Worm (Caenorhabditis elegans) whole organism, L4/young adult: ENCODE measurements around the gene C34E7.3.
A peak's percentile ranks its signal among the peaks of the same experiment; 100 is the strongest.

Experiments
- W03F9.2 ChIP-seq: fragments of 150-350 bp; optimal IDR thresholded peaks from 2 replicates; lab custom pipeline; 2014; ENCODE audit warnings: missing biosample characterization, missing genetic modification characterization
- dao-5 ChIP-seq: sonication (generic microtip); optimal IDR thresholded peaks from 2 replicates; lab custom pipeline; 2016; ENCODE audit warnings: missing genotype, missing genetic modification characterization, moderate library complexity, missing compliant biosample characterization
- him-1 ChIP-seq: sonication (generic microtip); optimal IDR thresholded peaks from 2 replicates; lab custom pipeline; 2016; ENCODE audit warnings: missing genotype, missing genetic modification reagents, missing genetic modification characterization, missing compliant biosample characterization

Gene C34E7.3

ce11 chrX:12951175-12951574 is 21.1 kb downstream of the C34E7.3 start:
- TF ChIP-seq him-1 (tag; lab: Kevin White, UChicago): no peak
- no peak for TF ChIP-seq W03F9.2 (tag; lab: Kevin White, UChicago)
- no peak for TF ChIP-seq dao-5 (tag; lab: Kevin White, UChicago)

- TF ChIP-seq him-1 (tag; lab: Kevin White, UChicago): no peak
- no peak for TF ChIP-seq dao-5 (tag; lab: Kevin White, UChicago)
- TF ChIP-seq W03F9.2 (tag; lab: Kevin White, UChicago): no peak
Measured at ce11 chrX:12958897-12959296, 28.8 kb downstream of the C34E7.3 start.

DNA sequence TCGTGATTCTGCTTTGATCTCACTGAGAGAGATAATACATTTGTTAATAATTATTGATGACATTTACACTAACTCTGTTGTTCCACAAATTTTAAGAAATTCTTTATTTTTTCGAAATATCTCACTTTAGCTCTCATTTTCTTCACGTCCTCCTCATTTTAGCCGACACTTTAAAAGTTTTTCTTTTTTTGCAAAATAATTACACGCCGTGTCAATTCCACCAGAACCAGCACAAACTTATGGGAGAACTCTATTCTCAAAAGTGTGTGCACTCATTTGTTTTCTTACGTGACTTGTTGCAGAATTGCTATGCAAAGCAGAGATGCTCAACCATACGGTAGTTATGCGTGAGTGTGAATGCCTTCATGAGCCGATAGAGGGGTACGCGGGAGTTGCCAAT is 35.1 kb downstream of the C34E7.3 start, which contains the start of gene frpr-2:
TSS of gene frpr-2 (plus strand) at position 301 of the 400 bp plus-strand sequence.
- TF ChIP-seq dao-5 (tag; lab: Kevin White, UChicago) (no peak), W03F9.2 (tag; lab: Kevin White, UChicago) (no peak), him-1 (tag; lab: Kevin White, UChicago) (no peak)

ce11 chrX:12975595-12976089 is 45.6 kb downstream of the C34E7.3 start, which contains the start of gene ppk-3:
ppk-3 (minus strand) TSS chrX:12975645.
- TF ChIP-seq dao-5 (tag; lab: Kevin White, UChicago) (no peak), him-1 (tag; lab: Kevin White, UChicago) (no peak), W03F9.2 (tag; lab: Kevin White, UChicago) (peak; percentile 64)

DNA sequence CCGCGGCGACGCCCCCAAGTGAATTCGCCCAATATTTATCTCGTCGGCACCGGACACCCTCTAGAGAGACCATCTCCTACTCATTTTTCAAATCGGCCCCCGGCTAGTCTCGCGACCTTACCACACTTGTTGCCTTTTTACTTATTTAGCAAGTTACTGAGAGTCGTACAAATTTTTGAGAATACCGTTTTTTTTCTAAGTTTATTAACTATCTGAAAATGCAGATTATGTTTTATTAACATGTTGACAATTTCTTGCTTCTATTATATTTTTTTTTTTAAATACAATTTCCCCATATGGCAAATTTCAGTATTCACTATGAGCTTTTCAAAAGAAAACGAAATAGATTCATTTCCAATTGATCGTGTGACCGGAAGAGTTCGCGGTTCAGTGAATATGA is 46.7 kb downstream of the C34E7.3 start, which contains the start of the genes F11C1.4 and F11C1.10:
TSS of gene F11C1.4 (plus strand) at position 301 of the 400 bp plus-strand sequence.
TSS of gene F11C1.10 (plus strand) at position 309 of the 400 bp plus-strand sequence.
- TF ChIP-seq him-1 (tag; lab: Kevin White, UChicago) (no peak), W03F9.2 (tag; lab: Kevin White, UChicago) (no peak), dao-5 (tag; lab: Kevin White, UChicago) (no peak)

ce11 chrX:12977451-12977850 is 47.4 kb downstream of the C34E7.3 start, which contains the start of gene F11C1.9:
F11C1.9 (minus strand) TSS chrX:12977551.
- TF ChIP-seq W03F9.2 (tag; lab: Kevin White, UChicago): no peak
- TF ChIP-seq dao-5 (tag; lab: Kevin White, UChicago): no peak
- TF ChIP-seq him-1 (tag; lab: Kevin White, UChicago): no peak

DNA sequence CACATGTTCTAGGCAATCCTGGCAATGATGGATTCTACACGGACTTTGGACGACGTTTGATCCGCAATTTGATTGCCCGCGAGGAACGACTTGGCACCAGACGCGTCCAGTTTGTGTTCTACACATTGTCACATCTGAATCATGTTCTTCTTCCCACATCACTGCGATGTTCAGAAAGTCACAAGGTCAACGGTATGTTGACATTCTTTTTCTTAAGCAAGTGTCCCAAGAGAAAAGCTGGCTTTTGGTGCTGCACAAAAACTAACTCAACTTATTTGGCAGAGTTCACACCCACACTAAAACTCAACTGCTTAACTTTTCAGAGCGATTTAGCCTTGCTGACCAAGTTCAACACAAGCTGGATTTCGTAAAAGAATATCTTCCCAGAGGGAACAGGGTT is 48.5 kb downstream of the C34E7.3 start:
- TF ChIP-seq him-1 (tag; lab: Kevin White, UChicago) (no peak), W03F9.2 (tag; lab: Kevin White, UChicago) (no peak), dao-5 (tag; lab: Kevin White, UChicago) (no peak)

- TF ChIP-seq dao-5 (tag; lab: Kevin White, UChicago): no peak
- TF ChIP-seq him-1 (tag; lab: Kevin White, UChicago): no peak
- no peak for TF ChIP-seq W03F9.2 (tag; lab: Kevin White, UChicago)
Measured at ce11 chrX:12979747-12980146, 49.7 kb downstream of the C34E7.3 start.

DNA sequence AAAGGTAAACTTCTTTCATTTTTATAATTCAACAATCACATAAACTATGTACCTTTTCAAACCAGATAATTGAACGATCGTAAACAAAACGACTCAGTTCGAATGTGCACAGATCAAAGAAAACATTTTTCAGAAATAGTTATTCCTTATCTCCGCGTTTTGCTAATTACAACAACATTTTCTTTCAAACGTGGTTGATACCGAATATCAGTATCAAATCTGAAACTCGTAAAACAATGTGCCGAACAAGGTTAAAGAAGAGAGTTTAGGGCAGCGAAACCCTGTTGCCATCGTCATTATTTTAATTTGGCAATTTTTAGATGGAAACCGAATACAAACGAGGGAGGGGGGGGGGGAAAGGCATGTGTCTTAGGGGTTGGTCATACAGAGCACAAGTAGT is 51.3 kb downstream of the C34E7.3 start, which contains the start of gene scav-4:
TSS of gene scav-4 (plus strand) at position 383 of the 400 bp plus-strand sequence.
- TF ChIP-seq W03F9.2 (tag; lab: Kevin White, UChicago): no peak
- TF ChIP-seq dao-5 (tag; lab: Kevin White, UChicago): no peak
- no peak for TF ChIP-seq him-1 (tag; lab: Kevin White, UChicago)
